Worm (Caenorhabditis elegans): Measurements from ENCODE around the gene ndab-1.

ce11 chrIII:11898169-11898568 is 17.3 kb downstream of the ndab-1 start, which contains the start of gene tsen-2:
- TF ChIP-seq unc-62 (GFP tag; optimal IDR thresholded peaks at IDR 0.05) (no peak), snpc-4 (tag; optimal IDR thresholded peaks at IDR 0.05) (no peak), M03D4.4 (tag; optimal IDR thresholded peaks at IDR 0.05) (no peak), ceh-43 (GFP tag; optimal IDR thresholded peaks at IDR 0.05) (no peak), blmp-1 (tag; optimal IDR thresholded peaks at IDR 0.05) (no peak), ztf-11 (tag; optimal IDR thresholded peaks at IDR 0.05) (no peak), ces-1 (GFP tag; optimal IDR thresholded peaks at IDR 0.05) (no peak), nhr-28 (tag; optimal IDR thresholded peaks at IDR 0.05) (no peak), nhr-76 (tag; optimal IDR thresholded peaks at IDR 0.05) (no peak), elt-1 (tag; optimal IDR thresholded peaks at IDR 0.05; ENCODE audit: borderline replicate concordance, insufficient read depth) (no peak)

All from whole organism, mixed stage, embryonic.